Worm (Caenorhabditis elegans): ENCODE data around the gene mgl-1.

mgl-1 gene

ce11 chrX:9976206-9976605 lies at the start of gene mgl-1:
Gene mgl-1, minus strand, starts transcription at chrX:9976306.
- no peak for TF ChIP-seq nhr-6 (tag; optimal IDR thresholded peaks at IDR 0.05)
- TF ChIP-seq ama-1 (optimal IDR thresholded peaks at IDR 0.05): no peak
- TF ChIP-seq snpc-4 (tag; optimal IDR thresholded peaks at IDR 0.05): no peak
- TF ChIP-seq ztf-4 (tag; optimal IDR thresholded peaks at IDR 0.05): no peak
- TF ChIP-seq lin-39 (tag; optimal IDR thresholded peaks at IDR 0.05): no peak
- TF ChIP-seq C34F6.9 (tag; optimal IDR thresholded peaks at IDR 0.05): no peak
- TF ChIP-seq ztf-11 (tag; optimal IDR thresholded peaks at IDR 0.05): no peak
- TF ChIP-seq nhr-129 (tag; optimal IDR thresholded peaks at IDR 0.05): no peak
- no peak for TF ChIP-seq ztf-1 (GFP tag; conservative IDR thresholded peaks at IDR 0.05)
- TF ChIP-seq ceh-82 (tag; optimal IDR thresholded peaks at IDR 0.05): no peak
- no peak for TF ChIP-seq crh-2 (tag; optimal IDR thresholded peaks at IDR 0.05)
- no peak for TF ChIP-seq ZK546.5 (tag; optimal IDR thresholded peaks at IDR 0.05)
- TF ChIP-seq unc-62 (GFP tag; optimal IDR thresholded peaks at IDR 0.05): no peak
- TF ChIP-seq sma-9 (GFP tag; optimal IDR thresholded peaks at IDR 0.05): no peak
- TF ChIP-seq sma-9 (tag; optimal IDR thresholded peaks at IDR 0.05): no peak
- no peak for TF ChIP-seq sma-3 (GFP tag; optimal IDR thresholded peaks at IDR 0.05)
- no peak for TF ChIP-seq fos-1 (tag; optimal IDR thresholded peaks at IDR 0.05)
- TF ChIP-seq zag-1 (tag; optimal IDR thresholded peaks at IDR 0.05): no peak
- no peak for TF ChIP-seq nhr-77 (tag; optimal IDR thresholded peaks at IDR 0.05)
- no peak for TF ChIP-seq R02D3.7 (tag; optimal IDR thresholded peaks at IDR 0.05)

- TF ChIP-seq nhr-23 (tag; optimal IDR thresholded peaks at IDR 0.05): no peak
- peak; percentile 9 for TF ChIP-seq nhr-129 (tag; optimal IDR thresholded peaks at IDR 0.05)
- no peak for TF ChIP-seq peb-1 (tag; optimal IDR thresholded peaks at IDR 0.05)
Observed at ce11 chrX:10022016-10022415, 45.9 kb upstream of the mgl-1 start, which contains the start of gene F42G10.1. Gene F42G10.1, minus strand, starts transcription at chrX:10022166.

DNA sequence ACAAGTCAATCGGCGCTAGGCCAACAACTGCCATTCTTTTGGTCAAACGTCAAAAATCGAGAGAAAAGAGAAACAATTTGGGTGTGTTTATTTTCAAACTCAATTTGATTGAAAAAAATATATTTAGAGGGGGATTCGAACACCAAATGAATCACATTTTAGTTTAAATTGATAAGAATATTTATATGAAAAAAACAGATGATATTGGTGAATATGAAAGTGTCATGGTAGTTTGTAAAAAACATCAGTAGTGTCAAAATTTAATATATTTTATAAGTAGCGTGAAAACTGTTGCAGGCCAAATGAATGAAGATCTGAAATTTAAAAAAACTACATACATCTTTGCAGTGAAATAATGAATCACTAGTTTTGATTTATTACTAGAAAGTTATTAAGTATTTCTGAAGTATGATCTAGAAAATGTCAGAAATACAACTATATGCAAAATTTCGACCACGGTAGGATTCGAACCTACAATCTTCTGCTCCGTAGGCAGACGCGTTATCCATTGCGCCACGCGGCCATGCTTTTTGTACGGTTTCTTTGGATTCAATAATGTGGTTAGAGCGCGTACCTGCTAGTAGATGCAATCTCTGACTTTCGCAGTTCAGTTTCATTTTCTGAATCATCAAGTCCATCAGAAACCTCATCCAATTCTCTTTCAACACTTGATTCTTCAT lies 42.0 kb upstream of the mgl-1 start, which contains the start of gene F19C6.4:
F19C6.4 (minus strand) TSS at position 51 of the 680 bp plus-strand sequence.
- TF ChIP-seq mab-5 (tag; optimal IDR thresholded peaks at IDR 0.05) (no peak), sma-9 (GFP tag; optimal IDR thresholded peaks at IDR 0.05) (peak; percentile 4), sma-9 (tag; optimal IDR thresholded peaks at IDR 0.05) (no peak), crh-2 (tag; optimal IDR thresholded peaks at IDR 0.05) (no peak)

- TF ChIP-seq fos-1 (tag; optimal IDR thresholded peaks at IDR 0.05): no peak
- TF ChIP-seq skn-1 (tag; optimal IDR thresholded peaks at IDR 0.05): no peak
- TF ChIP-seq dmd-4 (tag; optimal IDR thresholded peaks at IDR 0.05): no peak
- TF ChIP-seq unc-55 (GFP tag; optimal IDR thresholded peaks at IDR 0.05): no peak
- TF ChIP-seq lin-11 (tag; optimal IDR thresholded peaks at IDR 0.05): no peak
- no peak for TF ChIP-seq ztf-4 (tag; optimal IDR thresholded peaks at IDR 0.05)
- TF ChIP-seq nhr-23 (tag; optimal IDR thresholded peaks at IDR 0.05): no peak
- no peak for TF ChIP-seq F13H6.1 (tag; optimal IDR thresholded peaks at IDR 0.05)
- no peak for TF ChIP-seq lin-13 (GFP tag; optimal IDR thresholded peaks at IDR 0.05)
Observed at ce11 chrX:10009985-10010384, 33.9 kb upstream of the mgl-1 start.

DNA sequence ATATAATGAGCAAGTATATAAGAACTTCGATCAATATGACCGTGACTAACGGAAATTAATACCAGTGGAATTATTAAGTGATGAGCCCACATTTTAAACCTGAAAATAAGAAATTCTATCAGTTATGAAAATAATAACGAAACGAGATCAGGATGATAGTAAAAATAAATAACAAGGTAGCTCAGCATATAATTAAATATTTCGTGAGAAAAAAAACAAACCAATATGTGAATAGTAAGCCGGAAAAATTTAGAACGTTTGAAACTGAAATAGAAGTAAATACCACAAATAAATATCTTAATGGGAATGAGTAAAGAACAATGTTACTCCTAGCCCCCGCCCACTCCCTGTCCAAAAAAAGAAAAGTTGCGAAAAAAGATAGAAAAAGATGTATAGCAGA lies 32.6 kb upstream of the mgl-1 start, which contains the start of gene F19C6.3:
F19C6.3 (minus strand) TSS at position 101 of the 400 bp plus-strand sequence.
- TF ChIP-seq ztf-4 (tag; optimal IDR thresholded peaks at IDR 0.05) (no peak), nhr-10 (tag; optimal IDR thresholded peaks at IDR 0.05) (no peak)

DNA sequence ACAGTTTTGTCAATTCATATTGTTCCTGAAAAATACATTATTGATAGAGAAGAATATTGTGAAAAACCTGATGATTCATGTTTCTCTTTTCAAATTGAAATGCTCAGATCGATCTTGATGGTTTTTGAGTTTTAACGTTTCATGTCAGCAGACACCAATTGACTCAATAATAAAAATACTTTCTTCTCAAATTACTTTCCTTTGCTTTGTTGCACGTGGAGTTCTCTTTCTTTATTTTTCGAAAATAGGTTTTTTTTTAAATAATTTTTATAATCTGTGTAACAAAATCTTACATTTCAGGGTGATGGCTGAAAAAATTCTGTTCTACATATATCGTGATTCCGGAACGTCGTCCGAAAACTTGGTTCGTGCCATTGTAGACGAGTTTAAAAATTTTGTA lies 24.5 kb upstream of the mgl-1 start, which contains the start of gene F19C6.2:
F19C6.2 (plus strand) TSS at position 301 of the 400 bp plus-strand sequence.
- TF ChIP-seq crh-2 (tag; optimal IDR thresholded peaks at IDR 0.05) (no peak), ceh-82 (tag; optimal IDR thresholded peaks at IDR 0.05) (no peak), sma-3 (GFP tag; optimal IDR thresholded peaks at IDR 0.05) (no peak), nhr-129 (tag; optimal IDR thresholded peaks at IDR 0.05) (no peak), nhr-10 (tag; optimal IDR thresholded peaks at IDR 0.05) (no peak), elt-1 (tag; optimal IDR thresholded peaks at IDR 0.05) (no peak), skn-1 (tag; optimal IDR thresholded peaks at IDR 0.05) (no peak), C34F6.9 (tag; optimal IDR thresholded peaks at IDR 0.05) (no peak), gmeb-1 (tag; optimal IDR thresholded peaks at IDR 0.05) (no peak), mbf-1 (tag; optimal IDR thresholded peaks at IDR 0.05) (no peak), lin-39 (tag; optimal IDR thresholded peaks at IDR 0.05) (no peak), sma-9 (GFP tag; optimal IDR thresholded peaks at IDR 0.05) (no peak), sma-9 (tag; optimal IDR thresholded peaks at IDR 0.05) (no peak), nhr-77 (tag; optimal IDR thresholded peaks at IDR 0.05) (no peak), fos-1 (tag; optimal IDR thresholded peaks at IDR 0.05) (no peak)
